Fruit fly (Drosophila melanogaster) whole organism, embryonic: ENCODE results near the gene CG43245.

ENCODE experiments used
- Awh ChIP-seq: fragments of 200-800 bp; sonication (Bioruptor generic); IDR thresholded peaks from 2 replicates; pipeline ENCODE4, ENCODE4 v1.3.6; 2022; ENCODE audit warnings: missing biosample characterization, missing genetic modification characterization
- BtbVII ChIP-seq: fragments of 200-800 bp; sonication (Bioruptor generic); optimal IDR thresholded peaks from 3 replicates; lab custom pipeline; 2017; ENCODE audit warnings: missing biosample characterization, mild to moderate bottlenecking, missing genetic modification characterization
- CG12155 ChIP-seq: fragments of 200-800 bp; sonication (Bioruptor generic); optimal IDR thresholded peaks from 3 replicates; lab custom pipeline; 2016; ENCODE audit warnings: missing biosample characterization, missing genetic modification characterization
- CG12299 ChIP-seq: fragments of 200-800 bp; sonication (Bioruptor generic); optimal IDR thresholded peaks from 2 replicates; lab custom pipeline; 2018; ENCODE audit warnings: missing biosample characterization, mild to moderate bottlenecking, missing genetic modification characterization
- CG12391 ChIP-seq: fragments of 200-800 bp; sonication (Bioruptor generic); optimal IDR thresholded peaks from 3 replicates; lab custom pipeline; 2018; ENCODE audit warnings: missing biosample characterization, mild to moderate bottlenecking, missing genetic modification characterization, moderate library complexity
- CG13894 ChIP-seq: fragments of 200-800 bp; sonication (Bioruptor generic); optimal IDR thresholded peaks from 3 replicates; lab custom pipeline; 2018; ENCODE audit warnings: missing biosample characterization, mild to moderate bottlenecking, missing genetic modification characterization, moderate library complexity
- CG1647 ChIP-seq: fragments of 200-800 bp; sonication (Bioruptor generic); optimal IDR thresholded peaks from 3 replicates; lab custom pipeline; 2016; ENCODE audit warnings: missing biosample characterization, missing genetic modification characterization
- CG17829 ChIP-seq: fragments of 200-800 bp; optimal IDR thresholded peaks from 2 replicates; lab custom pipeline; 2019; ENCODE audit warnings: missing biosample characterization, mild to moderate bottlenecking, missing genetic modification characterization, moderate library complexity
- CG2202 ChIP-seq: fragments of 200-800 bp; sonication (Bioruptor generic); optimal IDR thresholded peaks from 2 replicates; lab custom pipeline; 2018; ENCODE audit warnings: missing biosample characterization, mild to moderate bottlenecking, missing genetic modification characterization
- CG30431 ChIP-seq: fragments of 200-800 bp; sonication (Bioruptor generic); optimal IDR thresholded peaks from 2 replicates; lab custom pipeline; 2017; ENCODE audit warnings: missing biosample characterization, missing genetic modification characterization
- CG3065 ChIP-seq: fragments of 200-800 bp; sonication (Bioruptor generic); optimal IDR thresholded peaks from 2 replicates; lab custom pipeline; 2016; ENCODE audit warnings: missing biosample characterization, missing genetic modification characterization
- CG32772 ChIP-seq: fragments of 200-800 bp; sonication (Bioruptor generic); IDR thresholded peaks from 2 replicates; pipeline ENCODE4 v1.3.6; 2022; ENCODE audit warnings: missing biosample characterization, missing genetic modification characterization
- CG4282 ChIP-seq: fragments of 200-800 bp; sonication (Bioruptor generic); optimal IDR thresholded peaks from 2 replicates; lab custom pipeline; 2016; ENCODE audit warnings: missing biosample characterization, missing genetic modification characterization
- CG6254 ChIP-seq: fragments of 200-800 bp; sonication (Bioruptor generic); optimal IDR thresholded peaks from 3 replicates; lab custom pipeline; 2017; ENCODE audit warnings: mild to moderate bottlenecking, missing biosample characterization, missing genetic modification reagents, missing genetic modification characterization
- CG6791 ChIP-seq: fragments of 200-800 bp; sonication (Bioruptor generic); IDR thresholded peaks from 3 replicates; pipeline ENCODE4 v1.3.6; 2022; ENCODE audit warnings: missing biosample characterization, missing genetic modification characterization; ENCODE audit not compliant: partially characterized antibody
- CG7556 ChIP-seq: fragments of 200-800 bp; sonication (Bioruptor generic); optimal IDR thresholded peaks from 2 replicates; lab custom pipeline; 2017; ENCODE audit warnings: missing biosample characterization, mild to moderate bottlenecking, missing genetic modification characterization
- CG8765 ChIP-seq: fragments of 200-800 bp; sonication (Bioruptor generic); IDR thresholded peaks from 2 replicates; pipeline ENCODE4 v1.3.6; 2022; ENCODE audit warnings: missing biosample characterization, missing genetic modification characterization
- D19A ChIP-seq: fragments of 200-800 bp; optimal IDR thresholded peaks from 3 replicates; lab custom pipeline; 2019; ENCODE audit warnings: missing biosample characterization, mild to moderate bottlenecking, missing genetic modification characterization, moderate library complexity
- Dfd ChIP-seq, 2 experiments: fragments of >200 bp; optimal IDR thresholded peaks; 2 replicates each; lab custom pipeline; 2017; ENCODE audit warnings: missing biosample characterization in 2 of 2, missing genetic modification characterization in 2 of 2
- Dip2 ChIP-seq: fragments of 200-800 bp; sonication (Bioruptor generic); IDR thresholded peaks from 2 replicates; pipeline ENCODE4 v1.3.6; 2022; ENCODE audit warnings: missing biosample characterization, missing genetic modification characterization
- Dip3 ChIP-seq: fragments of 200-800 bp; sonication (Bioruptor generic); optimal IDR thresholded peaks from 3 replicates; lab custom pipeline; 2016; ENCODE audit warnings: missing biosample characterization, missing genetic modification characterization
- Doc2 ChIP-seq: fragments of 200-800 bp; sonication (Bioruptor generic); IDR thresholded peaks from 2 replicates; pipeline ENCODE4 v1.3.6; 2022; ENCODE audit warnings: missing biosample characterization, missing genetic modification characterization
- Ets97D ChIP-seq: fragments of 200-800 bp; sonication (Bioruptor generic); optimal IDR thresholded peaks from 3 replicates; lab custom pipeline; 2016; ENCODE audit warnings: missing biosample characterization, missing genetic modification characterization
- H15 ChIP-seq: fragments of 200-800 bp; sonication (Bioruptor generic); IDR thresholded peaks from 3 replicates; pipeline ENCODE4 v1.3.6; 2022; ENCODE audit warnings: missing biosample characterization, missing genetic modification characterization
- H2.0 ChIP-seq: fragments of 200-800 bp; sonication (Bioruptor generic); IDR thresholded peaks from 2 replicates; pipeline ENCODE4 v1.3.6; 2022; ENCODE audit warnings: missing biosample characterization, missing genetic modification characterization
- HLH3B ChIP-seq: fragments of 200-800 bp; sonication (Bioruptor generic); IDR thresholded peaks from 2 replicates; pipeline ENCODE4 v1.3.6; 2022; ENCODE audit warnings: missing biosample characterization, missing genetic modification characterization
- HLH54F ChIP-seq: fragments of 200-800 bp; sonication (Bioruptor generic); optimal IDR thresholded peaks from 3 replicates; lab custom pipeline; 2016; ENCODE audit warnings: missing biosample characterization, missing genetic modification characterization
- Mes4 ChIP-seq: fragments of 200-800 bp; sonication (Bioruptor generic); optimal IDR thresholded peaks from 2 replicates; lab custom pipeline; 2016; ENCODE audit warnings: missing biosample characterization, missing genetic modification characterization
- NC2β ChIP-seq: fragments of 200-800 bp; sonication (Bioruptor generic); optimal IDR thresholded peaks from 2 replicates; lab custom pipeline; 2016; ENCODE audit warnings: missing biosample characterization, missing genetic modification characterization
- Opbp ChIP-seq: fragments of 200-800 bp; sonication (Bioruptor generic); IDR thresholded peaks from 3 replicates; pipeline ENCODE4 v1.3.6; 2022; ENCODE audit warnings: missing biosample characterization, missing genetic modification characterization; ENCODE audit not compliant: partially characterized antibody
- Poxn ChIP-seq: fragments of 200-800 bp; sonication (Bioruptor generic); IDR thresholded peaks from 2 replicates; pipeline ENCODE4 v1.3.6; 2022; ENCODE audit warnings: missing biosample characterization, missing genetic modification characterization
- Sry-β ChIP-seq: fragments of 200-800 bp; sonication (Bioruptor generic); optimal IDR thresholded peaks from 2 replicates; lab custom pipeline; 2018; ENCODE audit warnings: missing biosample characterization, mild to moderate bottlenecking, missing genetic modification characterization, moderate library complexity
- Xrp1 ChIP-seq: fragments of 200-800 bp; sonication (Bioruptor generic); IDR thresholded peaks from 2 replicates; pipeline ENCODE4 v1.3.6; 2022; ENCODE audit warnings: missing biosample characterization, missing genetic modification characterization
- ara ChIP-seq: fragments of 200-800 bp; sonication (Bioruptor generic); IDR thresholded peaks from 2 replicates; pipeline ENCODE4 v1.3.6; 2022; ENCODE audit warnings: missing biosample characterization, missing genetic modification characterization
- ato ChIP-seq: fragments of 200-800 bp; sonication (Bioruptor generic); IDR thresholded peaks from 2 replicates; pipeline ENCODE4 v1.3.6; 2022; ENCODE audit warnings: missing biosample characterization, missing genetic modification characterization; ENCODE audit not compliant: partially characterized antibody
- bbx ChIP-seq: fragments of 200-800 bp; sonication (Bioruptor generic); IDR thresholded peaks from 2 replicates; pipeline ENCODE4 v1.3.6; 2022; ENCODE audit warnings: missing biosample characterization, missing genetic modification characterization; ENCODE audit not compliant: partially characterized antibody
- ci ChIP-seq: fragments of 200-800 bp; sonication (Bioruptor generic); IDR thresholded peaks from 3 replicates; pipeline ENCODE4 v1.3.6; 2022; ENCODE audit warnings: missing biosample characterization, missing genetic modification characterization
- crc ChIP-seq: fragments of 200-800 bp; sonication (Bioruptor generic); optimal IDR thresholded peaks from 2 replicates; lab custom pipeline; 2016; ENCODE audit warnings: missing biosample characterization, missing genetic modification characterization
- croc ChIP-seq: fragments of 200-800 bp; sonication (Bioruptor generic); conservative IDR thresholded peaks from 3 replicates; pipeline ENCODE4 v1.3.6; 2022; ENCODE audit warnings: missing biosample characterization, missing genetic modification characterization
- dimm ChIP-seq: fragments of 200-800 bp; sonication (Bioruptor generic); IDR thresholded peaks from 2 replicates; pipeline ENCODE4 v1.3.6; 2022; ENCODE audit warnings: missing biosample characterization, missing genetic modification characterization
- disco-r ChIP-seq: fragments of 200-800 bp; sonication (Bioruptor generic); optimal IDR thresholded peaks from 2 replicates; lab custom pipeline; 2016; ENCODE audit warnings: missing biosample characterization, missing genetic modification characterization
- dysf ChIP-seq: fragments of 200-800 bp; sonication (Bioruptor generic); IDR thresholded peaks from 3 replicates; pipeline ENCODE4 v1.3.6; 2022; ENCODE audit warnings: missing biosample characterization, missing genetic modification characterization
- fru ChIP-seq: fragments of >200 bp; optimal IDR thresholded peaks from 2 replicates; lab custom pipeline; 2017
- klu ChIP-seq: fragments of 200-800 bp; sonication (Bioruptor generic); IDR thresholded peaks from 2 replicates; pipeline ENCODE4 v1.3.6; 2022; ENCODE audit warnings: missing biosample characterization, missing genetic modification characterization
- org-1 ChIP-seq: fragments of 200-800 bp; sonication (Bioruptor generic); optimal IDR thresholded peaks from 2 replicates; lab custom pipeline; 2017; ENCODE audit warnings: missing biosample characterization, missing genetic modification characterization
- phol ChIP-seq: fragments of 200-800 bp; sonication (Bioruptor generic); optimal IDR thresholded peaks from 3 replicates; lab custom pipeline; 2018; ENCODE audit warnings: missing biosample characterization, mild to moderate bottlenecking, missing genetic modification characterization, moderate library complexity
- prd ChIP-seq, 3 experiments: fragments of >200 bp in 2 of 3; fragments of 200-800 bp in 1 of 3; sonication (Bioruptor generic) in 1 of 3; optimal IDR thresholded peaks in 2 of 3; IDR thresholded peaks in 1 of 3; 2 replicates in 2 of 3; 3 replicates in 1 of 3; pipeline versions ENCODE4 v1.3.6 to Lab custom; 2017 to 2022; ENCODE audit warnings: missing biosample characterization in 1 of 3, missing genetic modification characterization in 1 of 3
- sima ChIP-seq: fragments of 200-800 bp; sonication (Bioruptor generic); optimal IDR thresholded peaks from 2 replicates; lab custom pipeline; 2016; ENCODE audit warnings: missing biosample characterization, missing genetic modification characterization
- so ChIP-seq: fragments of 200-800 bp; sonication (Bioruptor generic); IDR thresholded peaks from 3 replicates; pipeline ENCODE4 v1.3.6; 2022; ENCODE audit warnings: missing biosample characterization, missing genetic modification characterization
- sr ChIP-seq: fragments of 200-800 bp; sonication (Bioruptor generic); IDR thresholded peaks from 3 replicates; pipeline ENCODE4 v1.3.6; 2022; ENCODE audit warnings: missing biosample characterization, missing genetic modification characterization
- vfl ChIP-seq: fragments of 200-800 bp; sonication (Bioruptor generic); optimal IDR thresholded peaks from 2 replicates; lab custom pipeline; 2016; ENCODE audit warnings: missing biosample characterization, missing genetic modification characterization

The CG43245 gene

dm6 chr3L:10783015-10783675 lies 11.4 kb downstream of the CG43245 start (continued):
- no peak for TF ChIP-seq CG4282 (GFP tag; lab: Kevin White, UChicago)
- TF ChIP-seq CG6254 (GFP tag; lab: Kevin White, UChicago) = peak; percentile 74
- TF ChIP-seq so (GFP tag; lab: Robert Waterston, UW) = 0 out of 3 replicates have a peak, but pooled peaks have one; percentile 46
- no peak for TF ChIP-seq Poxn (GFP tag; lab: Robert Waterston, UW)
- peak; percentile 86 for TF ChIP-seq D19A (tag; lab: Kevin White, UChicago)
- TF ChIP-seq Dip3 (GFP tag; lab: Kevin White, UChicago) = no peak
- TF ChIP-seq Doc2 (GFP tag; lab: Robert Waterston, UW) = no peak
- TF ChIP-seq CG12391 = peak; percentile 87
- TF ChIP-seq sima (GFP tag; lab: Kevin White, UChicago) = no peak
- no peak for TF ChIP-seq crc (GFP tag; lab: Kevin White, UChicago)
- peak; percentile 82 for TF ChIP-seq ci (GFP tag; lab: Robert Waterston, UW)
- no peak for TF ChIP-seq CG8765 (GFP tag; lab: Robert Waterston, UW)
- TF ChIP-seq CG17829 = peak; percentile 92
- no peak for TF ChIP-seq CG1647 (GFP tag; lab: Kevin White, UChicago)
- peak; percentile 89 for TF ChIP-seq phol (tag; lab: Kevin White, UChicago)
- TF ChIP-seq CG30431 (GFP tag; lab: Kevin White, UChicago) = no peak
- TF ChIP-seq Ets97D (GFP tag; lab: Kevin White, UChicago) = no peak
- TF ChIP-seq HLH3B (GFP tag; lab: Robert Waterston, UW) = peak; percentile 67
- no peak for TF ChIP-seq vfl (GFP tag; lab: Kevin White, UChicago)
- TF ChIP-seq CG12299 (tag; lab: Kevin White, UChicago) = no peak
- no peak for TF ChIP-seq Opbp (GFP tag; lab: Robert Waterston, UW)
- TF ChIP-seq CG32772 (GFP tag; lab: Robert Waterston, UW) = peak; percentile 64; the same call in 1 of the 2 replicates
- TF ChIP-seq Dip2 (GFP tag; lab: Robert Waterston, UW) = no peak
- TF ChIP-seq H15 = peak; percentile 30; the same call in 1 of the 3 replicates
- TF ChIP-seq prd (optimal IDR thresholded peaks at IDR 0.05; lab: Kevin White, UChicago) = no peak
- TF ChIP-seq prd (GFP tag; IDR thresholded peaks at IDR 0.05; lab: Robert Waterston, UW) = peak; percentile 68; the same call in 2 of the 3 replicates
- TF ChIP-seq Awh (GFP tag; lab: Robert Waterston, UW) = peak; percentile 67
- peak; percentile 12 for TF ChIP-seq CG3065 (GFP tag; lab: Kevin White, UChicago)
- peak; percentile 16 for TF ChIP-seq BtbVII (GFP tag; lab: Kevin White, UChicago)
- peak; percentile 75 for TF ChIP-seq CG7556 (GFP tag; lab: Kevin White, UChicago)
- no peak for TF ChIP-seq sr
- peak; percentile 78; the same call in 2 of the 3 replicates for TF ChIP-seq croc (GFP tag; lab: Robert Waterston, UW)
- peak; percentile 34 for TF ChIP-seq CG12155
- TF ChIP-seq dysf (GFP tag; lab: Robert Waterston, UW) = peak; percentile 31; the same call in 1 of the 3 replicates
- peak; percentile 7 for TF ChIP-seq Sry-β
- TF ChIP-seq NC2β = peak; percentile 3
- TF ChIP-seq HLH54F (GFP tag; lab: Kevin White, UChicago) = no peak
- no peak for TF ChIP-seq fru (lab: Kevin White, UChicago)
- no peak for TF ChIP-seq dimm (GFP tag; lab: Robert Waterston, UW)
- peak; percentile 41 for TF ChIP-seq Mes4
- peak; percentile 21 for TF ChIP-seq org-1 (GFP tag; lab: Kevin White, UChicago)
- TF ChIP-seq Dfd (GFP tag; optimal IDR thresholded peaks at IDR 0.05; lab: Kevin White, UChicago) = no peak
- TF ChIP-seq ato = no peak
- no peak for TF ChIP-seq H2.0
- peak; percentile 85 for TF ChIP-seq Xrp1 (GFP tag; lab: Robert Waterston, UW)
- TF ChIP-seq CG2202 = peak; percentile 74
- TF ChIP-seq disco-r (GFP tag; lab: Kevin White, UChicago) = no peak
- no peak for TF ChIP-seq CG6791 (GFP tag; lab: Robert Waterston, UW)
- peak; percentile 83 for TF ChIP-seq ara (GFP tag; lab: Robert Waterston, UW)
- TF ChIP-seq CG13894 (tag; lab: Kevin White, UChicago) = no peak
- no peak for TF ChIP-seq bbx (GFP tag; lab: Robert Waterston, UW)
- TF ChIP-seq klu (GFP tag; lab: Robert Waterston, UW) = no peak
